Worm (Caenorhabditis elegans) whole organism, young adult: ENCODE results near the gene C56G2.4.

Experiments used
- F33H1.4 ChIP-seq: fragments of 200-800 bp; sonication (Bioruptor generic); IDR thresholded peaks from 2 replicates; pipeline ENCODE4 v1.3.6; 2022; ENCODE audit warnings: missing genetic modification reagents, missing genetic modification characterization, missing compliant biosample characterization
- F49E8.2 ChIP-seq: sonication (generic microtip); optimal IDR thresholded peaks from 3 replicates; lab custom pipeline; 2017; ENCODE audit warnings: missing genetic modification characterization, mild to moderate bottlenecking, missing compliant biosample characterization, antibody characterized with exemption, moderate library complexity; ENCODE audit not compliant: insufficient read depth
- F55B11.4 ChIP-seq: sonication (generic microtip); optimal IDR thresholded peaks from 2 replicates; lab custom pipeline; 2016; ENCODE audit warnings: missing compliant biosample characterization, missing genetic modification characterization, borderline replicate concordance; ENCODE audit not compliant: insufficient read depth
- F57A8.1 ChIP-seq: fragments of 200-800 bp; sonication (Bioruptor generic); optimal IDR thresholded peaks from 2 replicates; lab custom pipeline; 2018; ENCODE audit warnings: mild to moderate bottlenecking, missing genetic modification characterization, moderate library complexity, missing compliant biosample characterization
- F57C9.4 ChIP-seq: sonication (generic microtip); optimal IDR thresholded peaks from 2 replicates; lab custom pipeline; 2017; ENCODE audit warnings: mild to moderate bottlenecking, missing genetic modification characterization, missing compliant biosample characterization
- Y53F4B.3 ChIP-seq: fragments of 200-800 bp; sonication (Bioruptor generic); IDR thresholded peaks from 2 replicates; pipeline ENCODE4 v1.3.6; 2022; ENCODE audit warnings: missing genetic modification reagents, missing genetic modification characterization, missing compliant biosample characterization
- Y56A3A.18 ChIP-seq: fragments of 200-800 bp; sonication (Bioruptor generic); IDR thresholded peaks from 2 replicates; pipeline ENCODE4 v1.3.6; 2022; ENCODE audit warnings: missing genetic modification reagents, missing genetic modification characterization, missing compliant biosample characterization
- Y67H2A.10 ChIP-seq: fragments of 200-800 bp; sonication (Bioruptor generic); conservative IDR thresholded peaks from 2 replicates; pipeline ENCODE4 v1.3.6; 2022; ENCODE audit warnings: missing genetic modification reagents, missing genetic modification characterization, missing compliant biosample characterization
- Y95B8A.8 ChIP-seq: fragments of 200-800 bp; sonication (Bioruptor generic); IDR thresholded peaks from 2 replicates; pipeline ENCODE4 v1.3.6; 2022; ENCODE audit warnings: missing genetic modification reagents, missing genetic modification characterization, missing compliant biosample characterization
- akir-1 ChIP-seq: fragments of 200-800 bp; sonication (Bioruptor generic); optimal IDR thresholded peaks from 2 replicates; lab custom pipeline; 2018; ENCODE audit warnings: mild to moderate bottlenecking, missing genetic modification characterization, moderate library complexity, missing compliant biosample characterization
- ama-1 ChIP-seq, 3 experiments: fragments of 150-350 bp in 1 of 3; sonication (generic microtip) in 2 of 3; optimal IDR thresholded peaks; 2 replicates each; lab custom pipeline; 2014 to 2018; ENCODE audit warnings: missing biosample characterization in 2 of 3, missing genetic modification characterization in 2 of 3, missing genetic modification reagents in 2 of 3
- atf-7 ChIP-seq: sonication (generic microtip); optimal IDR thresholded peaks from 2 replicates; lab custom pipeline; 2017; ENCODE audit warnings: mild to moderate bottlenecking, missing genetic modification characterization, missing compliant biosample characterization
- attf-3 ChIP-seq: fragments of 200-800 bp; sonication (Bioruptor generic); conservative IDR thresholded peaks from 2 replicates; pipeline ENCODE4 v1.3.6; 2022; ENCODE audit warnings: missing genetic modification reagents, missing genetic modification characterization, missing compliant biosample characterization
- attf-5 ChIP-seq: fragments of 200-800 bp; sonication (Bioruptor generic); optimal IDR thresholded peaks from 2 replicates; lab custom pipeline; 2018; ENCODE audit warnings: mild to moderate bottlenecking, missing genetic modification characterization, missing compliant biosample characterization
- ceh-27 ChIP-seq: fragments of 200-800 bp; sonication (Bioruptor generic); optimal IDR thresholded peaks from 2 replicates; lab custom pipeline; 2018; ENCODE audit warnings: mild to moderate bottlenecking, missing genetic modification characterization, moderate library complexity, missing compliant biosample characterization
- ceh-91 ChIP-seq: fragments of 200-800 bp; sonication (Bioruptor generic); IDR thresholded peaks from 2 replicates; pipeline ENCODE4 v1.3.6; 2022; ENCODE audit warnings: missing genetic modification reagents, missing genetic modification characterization, missing compliant biosample characterization
- dox-1 ChIP-seq: fragments of 200-800 bp; sonication (Bioruptor generic); IDR thresholded peaks from 2 replicates; pipeline ENCODE4 v1.3.6; 2022; ENCODE audit warnings: missing genetic modification reagents, missing genetic modification characterization, missing compliant biosample characterization
- dpl-1 ChIP-seq: fragments of 150-350 bp; optimal IDR thresholded peaks from 2 replicates; lab custom pipeline; 2014; ENCODE audit warnings: missing biosample characterization, missing genetic modification reagents, missing genetic modification characterization
- egrh-3 ChIP-seq: fragments of 200-800 bp; sonication (Bioruptor generic); IDR thresholded peaks from 2 replicates; pipeline ENCODE4 v1.3.6; 2022; ENCODE audit warnings: missing genetic modification reagents, missing genetic modification characterization, missing compliant biosample characterization
- ekl-4 ChIP-seq: fragments of 200-800 bp; sonication (Bioruptor generic); IDR thresholded peaks from 2 replicates; pipeline ENCODE4 v1.3.6; 2022; ENCODE audit warnings: missing genetic modification reagents, missing genetic modification characterization, missing compliant biosample characterization
- ets-4 ChIP-seq: fragments of 200-800 bp; sonication (Bioruptor generic); optimal IDR thresholded peaks from 2 replicates; lab custom pipeline; 2018; ENCODE audit warnings: mild to moderate bottlenecking, missing genetic modification characterization, missing compliant biosample characterization
- fkh-3 ChIP-seq: sonication (generic microtip); optimal IDR thresholded peaks from 2 replicates; lab custom pipeline; 2016; ENCODE audit warnings: mild to moderate bottlenecking, missing genetic modification characterization, missing compliant biosample characterization
- hmg-1.2 ChIP-seq: fragments of 200-800 bp; sonication (Bioruptor generic); IDR thresholded peaks from 2 replicates; pipeline ENCODE4 v1.3.6; 2022; ENCODE audit warnings: missing genetic modification reagents, missing genetic modification characterization, missing compliant biosample characterization
- let-607 ChIP-seq, 2 experiments: fragments of 200-800 bp in 1 of 2; sonication (Bioruptor generic) in 1 of 2; sonication (generic microtip) in 1 of 2; optimal IDR thresholded peaks; 2 replicates each; lab custom pipeline; 2016 to 2018; ENCODE audit warnings: mild to moderate bottlenecking in 2 of 2, missing compliant biosample characterization in 2 of 2, missing genetic modification characterization in 2 of 2, moderate library complexity in 2 of 2, missing genotype in 1 of 2
- lin-26 ChIP-seq: fragments of 200-800 bp; sonication (Bioruptor generic); IDR thresholded peaks from 2 replicates; pipeline ENCODE4 v1.3.6; 2022; ENCODE audit warnings: missing genetic modification reagents, missing genetic modification characterization, missing compliant biosample characterization
- lin-35 ChIP-seq, 3 experiments: fragments of 150-350 bp in 2 of 3; sonication (generic microtip) in 1 of 3; optimal IDR thresholded peaks; 2 replicates each; lab custom pipeline; 2014 to 2018; ENCODE audit warnings: missing biosample characterization in 3 of 3, missing genetic modification characterization in 3 of 3, missing genetic modification reagents in 3 of 3
- lin-40 ChIP-seq: sonication (generic microtip); optimal IDR thresholded peaks from 2 replicates; lab custom pipeline; 2016; ENCODE audit warnings: missing genetic modification characterization, mild to moderate bottlenecking, missing compliant biosample characterization, missing genotype, missing genetic modification reagents
- madf-6 ChIP-seq: fragments of 200-800 bp; sonication (Bioruptor generic); IDR thresholded peaks from 2 replicates; pipeline ENCODE4 v1.3.6; 2022; ENCODE audit warnings: missing genetic modification reagents, missing genetic modification characterization, missing compliant biosample characterization
- madf-8 ChIP-seq: fragments of 200-800 bp; sonication (Bioruptor generic); conservative IDR thresholded peaks from 2 replicates; pipeline ENCODE4 v1.3.6; 2022; ENCODE audit warnings: missing genetic modification reagents, missing genetic modification characterization, missing compliant biosample characterization
- mcd-1 ChIP-seq: fragments of 200-800 bp; sonication (Bioruptor generic); IDR thresholded peaks from 2 replicates; pipeline ENCODE4 v1.3.6; 2022; ENCODE audit warnings: missing genetic modification reagents, missing genetic modification characterization, missing compliant biosample characterization
- nfya-1 ChIP-seq: sonication (generic microtip); optimal IDR thresholded peaks from 2 replicates; lab custom pipeline; 2017; ENCODE audit warnings: antibody characterized with exemption, missing compliant biosample characterization, missing genetic modification characterization, borderline replicate concordance; ENCODE audit not compliant: insufficient read depth
- nfyb-1 ChIP-seq: fragments of 200-800 bp; sonication (Bioruptor generic); IDR thresholded peaks from 2 replicates; pipeline ENCODE4 v1.3.6; 2022; ENCODE audit warnings: missing genetic modification reagents, missing genetic modification characterization, missing compliant biosample characterization
- pbrm-1 ChIP-seq: fragments of 200-800 bp; sonication (Bioruptor generic); IDR thresholded peaks from 2 replicates; pipeline ENCODE4 v1.3.6; 2022; ENCODE audit warnings: missing genetic modification reagents, missing genetic modification characterization, missing compliant biosample characterization
- pha-4 ChIP-seq: fragments of 150-350 bp; sonication (generic microtip); optimal IDR thresholded peaks from 2 replicates; lab custom pipeline; 2014; ENCODE audit warnings: missing biosample characterization, missing genetic modification reagents, missing genetic modification characterization
- rec-8 ChIP-seq, 2 experiments: sonication (generic microtip); optimal IDR thresholded peaks; 2 replicates each; lab custom pipeline; 2016; ENCODE audit warnings: mild to moderate bottlenecking in 2 of 2, missing genetic modification characterization in 2 of 2, missing genetic modification reagents in 2 of 2, missing genotype in 2 of 2, missing biosample characterization in 1 of 2, missing compliant biosample characterization in 1 of 2, moderate library complexity in 1 of 2
- snpc-1.1 ChIP-seq: sonication (generic microtip); optimal IDR thresholded peaks from 2 replicates; lab custom pipeline; 2017; ENCODE audit warnings: missing genetic modification characterization, mild to moderate bottlenecking, missing compliant biosample characterization, antibody characterized with exemption, moderate library complexity, missing genotype, missing genetic modification reagents; ENCODE audit not compliant: insufficient read depth
- snpc-4 ChIP-seq, 5 experiments: fragments of 150-350 bp in 1 of 5; sonication (generic microtip) in 4 of 5; optimal IDR thresholded peaks; 2 replicates each; lab custom pipeline; 2014 to 2018; ENCODE audit warnings: missing genetic modification characterization in 5 of 5, missing biosample characterization in 3 of 5, antibody characterized with exemption in 2 of 5, mild to moderate bottlenecking in 2 of 5, missing compliant biosample characterization in 2 of 5, missing genotype in 2 of 5, moderate library complexity in 2 of 5, missing genetic modification reagents in 1 of 5
- somi-1 ChIP-seq: fragments of 200-800 bp; sonication (Bioruptor generic); optimal IDR thresholded peaks from 2 replicates; lab custom pipeline; 2018; ENCODE audit warnings: mild to moderate bottlenecking, missing genetic modification characterization, missing compliant biosample characterization
- sptf-2 ChIP-seq: fragments of 200-800 bp; sonication (Bioruptor generic); optimal IDR thresholded peaks from 2 replicates; lab custom pipeline; 2018; ENCODE audit warnings: mild to moderate bottlenecking, missing genetic modification characterization, missing compliant biosample characterization
- tbp1 ChIP-seq: fragments of 200-800 bp; sonication (Bioruptor generic); optimal IDR thresholded peaks from 2 replicates; lab custom pipeline; 2018; ENCODE audit warnings: mild to moderate bottlenecking, missing genetic modification characterization, missing compliant biosample characterization
- ztf-3 ChIP-seq: fragments of 200-800 bp; sonication (Bioruptor generic); optimal IDR thresholded peaks from 2 replicates; lab custom pipeline; 2018; ENCODE audit warnings: mild to moderate bottlenecking, missing genetic modification characterization, missing compliant biosample characterization

Gene C56G2.4

DNA sequence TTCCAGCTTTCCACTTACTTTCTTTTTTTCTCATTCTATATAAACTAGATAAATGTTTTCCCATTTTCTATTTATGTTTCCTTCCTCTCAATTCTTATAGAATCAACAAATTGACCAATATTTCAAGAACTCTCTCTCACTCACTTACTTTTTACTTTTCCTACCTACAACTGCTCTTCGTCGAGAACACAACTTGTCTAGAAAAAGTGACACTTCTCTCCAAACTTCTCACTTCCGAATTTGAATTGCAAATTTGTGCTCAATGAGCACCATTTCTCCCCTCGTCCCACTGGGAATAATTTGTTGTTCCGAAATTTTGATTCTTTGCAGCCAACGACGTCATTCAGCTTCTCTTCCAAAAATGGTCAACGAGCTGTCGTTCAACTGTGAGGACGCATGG, 33.4 kb upstream of the C56G2.4 start, which contains the start of gene F47D12.3:
TSS of gene F47D12.3 (plus strand) at position 331 of the 400 bp plus-strand sequence.
- TF ChIP-seq lin-35 (GFP tag; optimal IDR thresholded peaks at IDR 0.05; lab: Kevin White, UChicago) (no peak), ama-1 (optimal IDR thresholded peaks at IDR 0.05; lab: Kevin White, UChicago) (no peak), ama-1 (GFP tag; optimal IDR thresholded peaks at IDR 0.05; lab: Kevin White, UChicago) (no peak), F57C9.4 (tag; lab: Kevin White, UChicago) (no peak), pha-4 (tag; lab: Kevin White, UChicago) (no peak), F57A8.1 (GFP tag; lab: Kevin White, UChicago) (no peak), lin-26 (GFP tag; lab: Robert Waterston, UW) (no peak), let-607 (tag; optimal IDR thresholded peaks at IDR 0.05; lab: Kevin White, UChicago) (no peak), Y67H2A.10 (GFP tag; lab: Robert Waterston, UW) (no peak)

DNA sequence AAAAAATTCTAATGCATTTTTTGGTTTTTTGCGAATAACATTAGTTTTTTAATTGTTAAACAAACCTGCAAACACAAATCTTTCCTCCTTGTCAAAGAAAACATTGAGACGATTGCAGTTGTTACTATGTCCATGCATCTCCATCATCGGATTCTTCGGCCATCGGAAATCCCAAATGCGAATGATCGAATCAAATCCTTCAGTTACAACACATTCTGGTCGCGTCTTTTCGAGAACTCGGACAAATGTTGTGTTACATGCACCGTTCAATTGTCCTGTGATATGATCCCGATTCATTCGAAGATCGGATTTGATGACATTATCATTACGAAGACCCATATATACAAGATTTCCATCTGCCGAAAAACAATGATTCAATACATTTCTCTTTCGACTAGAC, 31.2 kb upstream of the C56G2.4 start:
- TF ChIP-seq Y95B8A.8 (GFP tag; lab: Robert Waterston, UW), result no peak
- TF ChIP-seq attf-5 (GFP tag; lab: Kevin White, UChicago), result no peak
- TF ChIP-seq Y56A3A.18, result no peak
- no peak for TF ChIP-seq ztf-3
- no peak for TF ChIP-seq egrh-3 (GFP tag; lab: Robert Waterston, UW)
- TF ChIP-seq F55B11.4, result no peak

- TF ChIP-seq nfyb-1 (GFP tag; lab: Robert Waterston, UW), result peak; percentile 76
These were observed 29.8 kb upstream of the C56G2.4 start for ce11 chrIII:6301685-6302084.

ce11 chrIII:6303114-6303647, 28.4 kb upstream of the C56G2.4 start, which contains the start of gene F47D12.9:
F47D12.9 (minus strand) TSS chrIII:6303380.
- TF ChIP-seq attf-3 (GFP tag; lab: Robert Waterston, UW) (no peak), madf-6 (GFP tag; lab: Robert Waterston, UW) (0 out of 2 replicates have a peak, but pooled peaks have one; percentile 8), Y53F4B.3 (GFP tag; lab: Robert Waterston, UW) (no peak), ceh-91 (no peak), dox-1 (GFP tag; lab: Robert Waterston, UW) (peak; percentile 62; the same call in 1 of the 2 replicates), F49E8.2 (tag; lab: Kevin White, UChicago) (no peak), snpc-4 (GFP tag; optimal IDR thresholded peaks at IDR 0.05; lab: Kevin White, UChicago) (no peak), snpc-4 (tag; optimal IDR thresholded peaks at IDR 0.05; lab: Kevin White, UChicago) (peak in 2 of 4 experiments; percentile 8 to 39), fkh-3 (no peak), atf-7 (tag; lab: Kevin White, UChicago) (no peak), rec-8 (tag; optimal IDR thresholded peaks at IDR 0.05; lab: Kevin White, UChicago) (no peak), sptf-2 (GFP tag; lab: Kevin White, UChicago) (no peak), F33H1.4 (no peak), tbp1 (GFP tag; lab: Kevin White, UChicago) (peak; percentile 20), madf-8 (GFP tag; lab: Robert Waterston, UW) (no peak), dpl-1 (GFP tag; lab: Kevin White, UChicago) (no peak), somi-1 (GFP tag; lab: Kevin White, UChicago) (peak; percentile 80), ets-4 (GFP tag; lab: Kevin White, UChicago) (no peak), snpc-1.1 (tag; lab: Kevin White, UChicago) (no peak), nfya-1 (no peak), mcd-1 (GFP tag; lab: Robert Waterston, UW) (no peak), hmg-1.2 (peak; percentile 89), nfyb-1 (GFP tag; lab: Robert Waterston, UW) (peak; percentile 48; the same call in 1 of the 2 replicates), lin-40 (peak; percentile 81), akir-1 (no peak), pbrm-1 (0 out of 2 replicates have a peak, but pooled peaks have one; percentile 46), ekl-4 (peak; percentile 45; the same call in 1 of the 2 replicates), ceh-27 (GFP tag; lab: Kevin White, UChicago) (peak; percentile 78)
